Worm (Caenorhabditis elegans) whole organism, late embryonic: Measurements from ENCODE around the gene aat-4.
"Not testable (repeated sequence)": the region's sequence is repeated elsewhere in the genome, so short reads cannot be mapped to it uniquely, and the experiment has no call there.

Source experiments
- C08G9.2 ChIP-seq: sonication (generic microtip); optimal IDR thresholded peaks from 2 replicates; lab custom pipeline; 2016; ENCODE audit warnings: mild to moderate bottlenecking, missing genetic modification characterization, moderate library complexity, missing compliant biosample characterization
- C38D4.7 ChIP-seq: fragments of 200-800 bp; sonication (Bioruptor generic); optimal IDR thresholded peaks from 2 replicates; lab custom pipeline; 2018; ENCODE audit warnings: mild to moderate bottlenecking, missing genetic modification characterization, moderate library complexity, missing compliant biosample characterization
- K02D7.2 ChIP-seq: sonication (generic microtip); optimal IDR thresholded peaks from 2 replicates; lab custom pipeline; 2017; ENCODE audit warnings: mild to moderate bottlenecking, missing genetic modification characterization, missing compliant biosample characterization
- K09A11.1 ChIP-seq: sonication (generic microtip); optimal IDR thresholded peaks from 2 replicates; lab custom pipeline; 2017; ENCODE audit warnings: antibody characterized with exemption, mild to moderate bottlenecking, missing genetic modification characterization, missing compliant biosample characterization; ENCODE audit not compliant: insufficient read depth
- ahr-1 ChIP-seq: sonication (generic microtip); optimal IDR thresholded peaks from 2 replicates; lab custom pipeline; 2016; ENCODE audit warnings: missing genetic modification characterization, missing compliant biosample characterization
- ama-1 ChIP-seq: fragments of 150-350 bp; optimal IDR thresholded peaks from 2 replicates; lab custom pipeline; 2014
- ceh-14 ChIP-seq: sonication (generic microtip); optimal IDR thresholded peaks from 2 replicates; lab custom pipeline; 2016; ENCODE audit warnings: missing genotype, missing genetic modification characterization, missing compliant biosample characterization
- ceh-18 ChIP-seq: sonication (generic microtip); optimal IDR thresholded peaks from 2 replicates; lab custom pipeline; 2016; ENCODE audit warnings: missing genetic modification characterization, missing compliant biosample characterization
- ceh-19 ChIP-seq: fragments of 200-800 bp; sonication (Bioruptor generic); optimal IDR thresholded peaks from 2 replicates; lab custom pipeline; 2018; ENCODE audit warnings: mild to moderate bottlenecking, missing genetic modification characterization, missing compliant biosample characterization
- ceh-2 ChIP-seq: sonication (generic microtip); optimal IDR thresholded peaks from 2 replicates; lab custom pipeline; 2016; ENCODE audit warnings: missing genotype, missing genetic modification characterization, missing compliant biosample characterization
- ceh-22 ChIP-seq: sonication (generic microtip); optimal IDR thresholded peaks from 2 replicates; lab custom pipeline; 2017; ENCODE audit warnings: missing biosample characterization, missing genetic modification characterization
- ceh-24 ChIP-seq: sonication (generic microtip); optimal IDR thresholded peaks from 2 replicates; lab custom pipeline; 2016; ENCODE audit warnings: mild to moderate bottlenecking, missing genetic modification characterization, missing compliant biosample characterization
- ceh-30 ChIP-seq: fragments of 150-350 bp; optimal IDR thresholded peaks from 2 replicates; lab custom pipeline; 2014; ENCODE audit warnings: missing biosample characterization, missing genetic modification characterization
- ceh-34 ChIP-seq: sonication (generic microtip); optimal IDR thresholded peaks from 2 replicates; lab custom pipeline; 2016; ENCODE audit warnings: mild to moderate bottlenecking, missing genetic modification characterization, missing compliant biosample characterization
- ceh-45 ChIP-seq: fragments of 200-800 bp; sonication (Bioruptor generic); IDR thresholded peaks from 2 replicates; pipeline ENCODE4 v1.3.6; 2022; ENCODE audit warnings: missing genetic modification reagents, missing genetic modification characterization, missing compliant biosample characterization
- ceh-6 ChIP-seq: fragments of 200-800 bp; sonication (Bioruptor generic); optimal IDR thresholded peaks from 2 replicates; lab custom pipeline; 2018; ENCODE audit warnings: mild to moderate bottlenecking, missing genetic modification characterization, missing compliant biosample characterization
- ceh-9 ChIP-seq: sonication (generic microtip); optimal IDR thresholded peaks from 2 replicates; lab custom pipeline; 2016; ENCODE audit warnings: mild to moderate bottlenecking, missing genetic modification characterization, inconsistent platforms, missing compliant biosample characterization
- che-1 ChIP-seq: sonication (generic microtip); optimal IDR thresholded peaks from 2 replicates; lab custom pipeline; 2016; ENCODE audit warnings: mild to moderate bottlenecking, missing genetic modification characterization, missing compliant biosample characterization
- dmd-4 ChIP-seq: sonication (generic microtip); optimal IDR thresholded peaks from 2 replicates; lab custom pipeline; 2016; ENCODE audit warnings: borderline replicate concordance, missing genetic modification characterization, missing compliant biosample characterization
- elt-2 ChIP-seq: sonication (generic microtip); optimal IDR thresholded peaks from 2 replicates; lab custom pipeline; 2016; ENCODE audit warnings: missing genetic modification reagents, missing genetic modification characterization, missing compliant biosample characterization
- eyg-1 ChIP-seq: sonication (generic microtip); optimal IDR thresholded peaks from 2 replicates; lab custom pipeline; 2016; ENCODE audit warnings: missing genotype, missing genetic modification characterization, missing compliant biosample characterization
- gmeb-2 ChIP-seq: sonication (generic microtip); optimal IDR thresholded peaks from 2 replicates; lab custom pipeline; 2016; ENCODE audit warnings: missing genetic modification characterization, inconsistent platforms, missing compliant biosample characterization
- hlh-15 ChIP-seq: sonication (generic microtip); optimal IDR thresholded peaks from 2 replicates; lab custom pipeline; 2016; ENCODE audit warnings: missing genetic modification characterization, missing compliant biosample characterization
- hlh-30 ChIP-seq: sonication (generic microtip); optimal IDR thresholded peaks from 2 replicates; lab custom pipeline; 2017; ENCODE audit warnings: antibody characterized with exemption, missing genetic modification characterization, missing compliant biosample characterization; ENCODE audit not compliant: insufficient read depth
- hlh-8 ChIP-seq: sonication (generic microtip); optimal IDR thresholded peaks from 2 replicates; lab custom pipeline; 2016; ENCODE audit warnings: missing genotype, missing genetic modification characterization, missing compliant biosample characterization
- lin-11 ChIP-seq: fragments of 200-800 bp; sonication (Bioruptor generic); optimal IDR thresholded peaks from 2 replicates; lab custom pipeline; 2018; ENCODE audit warnings: mild to moderate bottlenecking, missing genetic modification characterization, missing compliant biosample characterization
- mec-3 ChIP-seq: sonication (generic microtip); optimal IDR thresholded peaks from 2 replicates; lab custom pipeline; 2016; ENCODE audit warnings: borderline replicate concordance, missing genetic modification characterization, missing compliant biosample characterization
- nhr-11 ChIP-seq: fragments of 150-350 bp; optimal IDR thresholded peaks from 2 replicates; lab custom pipeline; 2014; ENCODE audit warnings: missing biosample characterization, missing genetic modification characterization
- pag-3 ChIP-seq: sonication (generic microtip); optimal IDR thresholded peaks from 2 replicates; lab custom pipeline; 2016; ENCODE audit warnings: missing compliant biosample characterization, missing genetic modification characterization, borderline replicate concordance
- pha-2 ChIP-seq: sonication (generic microtip); optimal IDR thresholded peaks from 2 replicates; lab custom pipeline; 2017; ENCODE audit warnings: mild to moderate bottlenecking, missing genetic modification characterization, missing compliant biosample characterization
- pqm-1 ChIP-seq: sonication (generic microtip); optimal IDR thresholded peaks from 2 replicates; lab custom pipeline; 2016; ENCODE audit warnings: missing genetic modification characterization, missing compliant biosample characterization
- rnt-1 ChIP-seq: sonication (generic microtip); optimal IDR thresholded peaks from 2 replicates; lab custom pipeline; 2016; ENCODE audit warnings: missing genetic modification characterization, missing compliant biosample characterization
- sdc-2 ChIP-seq: sonication (generic microtip); optimal IDR thresholded peaks from 2 replicates; lab custom pipeline; 2016; ENCODE audit warnings: missing genotype, missing genetic modification characterization, missing compliant biosample characterization
- sox-2 ChIP-seq: fragments of 200-800 bp; sonication (Bioruptor generic); IDR thresholded peaks from 2 replicates; pipeline ENCODE4 v1.3.6; 2022; ENCODE audit warnings: missing genetic modification reagents, missing genetic modification characterization, missing compliant biosample characterization
- syd-9 ChIP-seq: sonication (generic microtip); optimal IDR thresholded peaks from 2 replicates; lab custom pipeline; 2016; ENCODE audit warnings: mild to moderate bottlenecking, missing genetic modification characterization, moderate library complexity, missing compliant biosample characterization
- tbx-2 ChIP-seq: sonication (generic microtip); optimal IDR thresholded peaks from 2 replicates; lab custom pipeline; 2016; ENCODE audit warnings: missing genetic modification characterization, missing compliant biosample characterization
- ttx-3 ChIP-seq: sonication (generic microtip); optimal IDR thresholded peaks from 2 replicates; lab custom pipeline; 2016; ENCODE audit warnings: missing genetic modification reagents, missing genetic modification characterization, missing compliant biosample characterization
- unc-86 ChIP-seq: sonication (generic microtip); optimal IDR thresholded peaks from 2 replicates; lab custom pipeline; 2016; ENCODE audit warnings: missing genetic modification characterization, missing compliant biosample characterization
- ztf-16 ChIP-seq: sonication (generic microtip); optimal IDR thresholded peaks from 2 replicates; lab custom pipeline; 2017; ENCODE audit warnings: missing genetic modification characterization, missing compliant biosample characterization

Gene aat-4

ce11 chrIV:6321667-6322066 is 46.1 kb upstream of the aat-4 start, which contains the start of gene Y73B6BL.29 (continued):
- TF ChIP-seq ama-1 (no peak), ceh-9 (tag; lab: Kevin White, UChicago) (no peak), ceh-45 (GFP tag; lab: Robert Waterston, UW) (no peak), gmeb-2 (peak; percentile 18), ceh-24 (tag; lab: Kevin White, UChicago) (no peak), hlh-15 (no peak), pha-2 (tag; lab: Kevin White, UChicago) (peak; percentile 40), C38D4.7 (no peak), ztf-16 (tag; lab: Kevin White, UChicago) (peak; percentile 17), ceh-6 (GFP tag; lab: Kevin White, UChicago) (no peak), K02D7.2 (tag; lab: Kevin White, UChicago) (no peak), pqm-1 (peak; percentile 69), ceh-19 (GFP tag; lab: Kevin White, UChicago) (peak; percentile 56), sox-2 (no peak), ceh-18 (tag; lab: Kevin White, UChicago) (peak; percentile 27), ttx-3 (tag; lab: Kevin White, UChicago) (peak; percentile 54), che-1 (tag; lab: Kevin White, UChicago) (no peak), syd-9 (tag; lab: Kevin White, UChicago) (no peak), pag-3 (no peak), nhr-11 (tag; lab: Kevin White, UChicago) (no peak), mec-3 (peak; percentile 73), hlh-8 (tag; lab: Kevin White, UChicago) (peak; percentile 86), elt-2 (tag; lab: Kevin White, UChicago) (peak; percentile 58), hlh-30 (tag; lab: Kevin White, UChicago) (no peak), tbx-2 (tag; lab: Kevin White, UChicago) (peak; percentile 87), ceh-30 (tag; lab: Kevin White, UChicago) (no peak), ceh-22 (tag; lab: Kevin White, UChicago) (no peak), sdc-2 (tag; lab: Kevin White, UChicago) (no peak)
- TF ChIP-seq, all 69 proteins: peak for 30

DNA sequence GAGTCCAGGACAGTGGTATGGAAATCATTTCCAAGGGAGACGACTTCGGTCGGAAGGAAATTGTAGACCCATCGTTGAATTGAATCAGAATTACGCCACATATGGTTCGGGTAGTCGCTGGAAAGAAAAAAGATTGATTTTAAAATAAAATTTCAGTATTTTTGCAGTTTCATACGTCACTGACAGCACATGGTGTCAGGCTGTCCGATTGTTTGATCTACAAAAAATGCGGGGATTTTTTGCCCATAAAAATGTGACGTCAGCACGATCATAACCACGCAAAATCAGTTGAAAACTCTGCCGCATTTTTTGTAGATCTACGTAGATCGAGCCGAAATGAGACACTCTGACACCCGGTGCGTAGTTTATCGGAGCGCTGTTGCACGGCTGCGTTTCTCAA is 41.8 kb upstream of the aat-4 start, which contains the start of gene Y73B6BL.12:
TSS of gene Y73B6BL.12 (minus strand) at position 101 of the 400 bp plus-strand sequence.
- TF ChIP-seq ceh-2 (tag; lab: Kevin White, UChicago); ceh-14; pha-2 (tag; lab: Kevin White, UChicago): not testable (repeated sequence)

DNA sequence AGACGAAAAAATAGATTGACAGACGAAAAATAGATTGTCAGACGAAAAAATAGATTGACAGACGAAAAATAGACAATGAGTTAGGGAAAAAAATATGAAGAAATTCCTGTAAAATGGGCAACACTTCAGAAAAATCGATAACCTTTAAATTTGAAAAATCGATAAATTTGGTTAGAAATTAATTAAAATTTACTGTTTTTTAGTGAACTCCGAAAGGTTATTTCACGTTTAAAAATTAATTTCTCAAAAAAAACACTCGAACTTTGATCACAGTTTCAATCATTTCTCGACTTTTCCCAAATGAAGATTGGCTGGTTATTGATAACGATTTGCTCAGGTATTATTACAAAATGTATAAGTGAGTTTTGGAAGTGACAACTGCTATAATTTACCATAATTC is 31.9 kb upstream of the aat-4 start, which contains the start of gene csp-2:
TSS of gene csp-2 (plus strand) at position 301 of the 400 bp plus-strand sequence.
- no peak for TF ChIP-seq eyg-1 (tag; lab: Kevin White, UChicago)
- no peak for TF ChIP-seq syd-9 (tag; lab: Kevin White, UChicago)
- TF ChIP-seq rnt-1: no peak
- TF ChIP-seq C08G9.2 (tag; lab: Kevin White, UChicago): no peak
- TF ChIP-seq ahr-1: no peak
- no peak for TF ChIP-seq lin-11 (tag; lab: Kevin White, UChicago)
- no peak for TF ChIP-seq ceh-34 (tag; lab: Kevin White, UChicago)
- TF ChIP-seq nhr-11 (tag; lab: Kevin White, UChicago): no peak
- no peak for TF ChIP-seq unc-86 (tag; lab: Kevin White, UChicago)
- no peak for TF ChIP-seq che-1 (tag; lab: Kevin White, UChicago)
- TF ChIP-seq K09A11.1 (tag; lab: Kevin White, UChicago): no peak
- no peak for TF ChIP-seq dmd-4 (tag; lab: Kevin White, UChicago)
- TF ChIP-seq ceh-9 (tag; lab: Kevin White, UChicago): no peak
